Worm (Caenorhabditis elegans) whole organism, young adult: Measurements from ENCODE around the gene ncx-8.

Experiments used
- F52B5.7 ChIP-seq: sonication (generic microtip); optimal IDR thresholded peaks from 2 replicates; lab custom pipeline; 2016; ENCODE audit warnings: mild to moderate bottlenecking, missing genetic modification characterization, missing compliant biosample characterization
- ZK185.1 ChIP-seq: sonication (generic microtip); optimal IDR thresholded peaks from 2 replicates; lab custom pipeline; 2016; ENCODE audit warnings: mild to moderate bottlenecking, missing genetic modification characterization, missing compliant biosample characterization; ENCODE audit not compliant: poor library complexity, severe bottlenecking
- atf-7 ChIP-seq: sonication (generic microtip); optimal IDR thresholded peaks from 2 replicates; lab custom pipeline; 2017; ENCODE audit warnings: mild to moderate bottlenecking, missing genetic modification characterization, missing compliant biosample characterization
- bed-1 ChIP-seq: fragments of 200-800 bp; sonication (Bioruptor generic); IDR thresholded peaks from 2 replicates; pipeline ENCODE4 v1.3.6; 2022; ENCODE audit warnings: missing genetic modification reagents, missing genetic modification characterization, missing compliant biosample characterization
- bed-2 ChIP-seq: fragments of 200-800 bp; sonication (Bioruptor generic); IDR thresholded peaks from 2 replicates; pipeline ENCODE4 v1.3.6; 2022; ENCODE audit warnings: missing genetic modification reagents, missing genetic modification characterization, missing compliant biosample characterization
- dpff-1 ChIP-seq: sonication (generic microtip); optimal IDR thresholded peaks from 2 replicates; lab custom pipeline; 2017; ENCODE audit warnings: mild to moderate bottlenecking, missing genetic modification characterization, missing compliant biosample characterization
- mcd-1 ChIP-seq: fragments of 200-800 bp; sonication (Bioruptor generic); IDR thresholded peaks from 2 replicates; pipeline ENCODE4 v1.3.6; 2022; ENCODE audit warnings: missing genetic modification reagents, missing genetic modification characterization, missing compliant biosample characterization
- nfya-1 ChIP-seq: sonication (generic microtip); optimal IDR thresholded peaks from 2 replicates; lab custom pipeline; 2017; ENCODE audit warnings: antibody characterized with exemption, missing compliant biosample characterization, missing genetic modification characterization, borderline replicate concordance; ENCODE audit not compliant: insufficient read depth
- rcor-1 ChIP-seq: fragments of 200-800 bp; sonication (Bioruptor generic); IDR thresholded peaks from 2 replicates; pipeline ENCODE4 v1.3.6; 2022; ENCODE audit warnings: missing genetic modification reagents, missing genetic modification characterization, missing compliant biosample characterization
- tbp1 ChIP-seq: fragments of 200-800 bp; sonication (Bioruptor generic); optimal IDR thresholded peaks from 2 replicates; lab custom pipeline; 2018; ENCODE audit warnings: mild to moderate bottlenecking, missing genetic modification characterization, missing compliant biosample characterization
- tbx-9 ChIP-seq: sonication (generic microtip); optimal IDR thresholded peaks from 2 replicates; lab custom pipeline; 2016; ENCODE audit warnings: borderline replicate concordance, missing genetic modification characterization, inconsistent platforms, missing compliant biosample characterization
- unc-62 ChIP-seq: fragments of 150-350 bp; optimal IDR thresholded peaks from 2 replicates; lab custom pipeline; 2014; ENCODE audit warnings: missing biosample characterization, missing genetic modification reagents, missing genetic modification characterization
- xnd-1 ChIP-seq: sonication (generic microtip); optimal IDR thresholded peaks from 2 replicates; lab custom pipeline; 2016; ENCODE audit warnings: missing genotype, missing genetic modification reagents, missing genetic modification characterization, missing compliant biosample characterization
- ztf-3 ChIP-seq: fragments of 200-800 bp; sonication (Bioruptor generic); optimal IDR thresholded peaks from 2 replicates; lab custom pipeline; 2018; ENCODE audit warnings: mild to moderate bottlenecking, missing genetic modification characterization, missing compliant biosample characterization

DNA sequence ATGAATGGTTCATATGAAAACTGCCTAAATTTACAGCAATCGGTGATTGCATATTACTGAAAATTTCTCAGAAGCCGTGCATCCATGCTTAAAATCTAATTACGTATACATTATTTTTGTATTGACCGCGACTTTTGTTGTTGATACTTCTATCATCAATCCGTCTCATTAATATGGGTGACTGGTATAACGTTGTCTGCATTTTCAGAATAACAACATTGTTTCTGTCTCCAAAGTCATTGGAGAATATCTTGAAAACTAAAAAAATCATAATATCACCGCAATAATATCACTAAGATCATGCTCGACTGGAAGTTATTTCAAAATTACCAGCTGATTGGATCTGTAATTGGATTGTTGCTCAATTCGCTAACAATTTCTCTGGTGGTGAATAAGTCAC, 35.6 kb downstream of the ncx-8 start, which contains the start of gene str-207:
- TF ChIP-seq dpff-1 (tag; lab: Kevin White, UChicago) (no peak), mcd-1 (GFP tag; lab: Robert Waterston, UW) (no peak), unc-62 (GFP tag; lab: Kevin White, UChicago) (no peak), tbp1 (no peak), F52B5.7 (tag; lab: Kevin White, UChicago) (no peak), nfya-1 (no peak), bed-1 (GFP tag; lab: Robert Waterston, UW) (no peak), ztf-3 (GFP tag; lab: Kevin White, UChicago) (no peak), tbx-9 (tag; lab: Kevin White, UChicago) (no peak), atf-7 (tag; lab: Kevin White, UChicago) (no peak), ZK185.1 (tag; lab: Kevin White, UChicago) (no peak), xnd-1 (tag; lab: Kevin White, UChicago) (no peak), rcor-1 (no peak), bed-2 (GFP tag; lab: Robert Waterston, UW) (no peak)
